Worm (Caenorhabditis elegans): Measurements from ENCODE around the gene srz-24.

ce11 chrIV:4937647-4938046 lies 43.3 kb downstream of the srz-24 start, which contains the start of gene fbxa-86:
- no peak for TF ChIP-seq ama-1 (optimal IDR thresholded peaks at IDR 0.05)
- TF ChIP-seq zip-4 (GFP tag; optimal IDR thresholded peaks at IDR 0.05): no peak
- TF ChIP-seq lin-15B (tag; optimal IDR thresholded peaks at IDR 0.05): no peak
- no peak for TF ChIP-seq lin-35 (GFP tag; optimal IDR thresholded peaks at IDR 0.05)
- no peak for TF ChIP-seq dsc-1 (tag; optimal IDR thresholded peaks at IDR 0.05)
- TF ChIP-seq lin-13 (GFP tag; optimal IDR thresholded peaks at IDR 0.05): no peak
- TF ChIP-seq nhr-12 (tag; optimal IDR thresholded peaks at IDR 0.05): no peak
